Worm (Caenorhabditis elegans): ENCODE data around the gene cpn-2.
A peak's percentile ranks its signal among the peaks of the same experiment; 100 is the strongest.

cpn-2 gene

DNA sequence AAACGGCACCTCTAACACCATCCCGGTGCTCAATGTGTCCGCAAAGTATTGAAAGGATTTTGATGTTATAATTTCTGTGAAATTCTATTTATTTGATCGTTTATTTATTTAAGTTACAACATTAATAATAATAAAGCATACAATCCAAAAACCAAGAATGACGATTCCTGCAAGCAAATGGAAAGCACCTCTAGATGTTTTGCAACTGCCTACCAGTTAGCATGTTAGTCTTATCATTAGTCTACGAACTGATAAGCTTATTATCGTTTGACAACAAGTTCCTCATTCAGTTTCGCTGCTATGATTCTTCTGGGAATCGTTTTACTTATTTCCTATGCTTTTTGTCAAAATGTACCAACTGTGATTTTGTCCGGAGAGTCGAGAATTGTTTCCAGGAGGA is 37.9 kb upstream of the cpn-2 start, which contains the start of gene K01A2.6:
Gene K01A2.6, plus strand, starts transcription at position 301 of the 400 bp plus-strand sequence.
- no peak for TF ChIP-seq hpl-2 (GFP tag; optimal IDR thresholded peaks at IDR 0.05)
- no peak for TF ChIP-seq ces-1 (GFP tag; optimal IDR thresholded peaks at IDR 0.05)
- no peak for TF ChIP-seq unc-86 (tag; optimal IDR thresholded peaks at IDR 0.05)
- TF ChIP-seq nhr-20 (tag; optimal IDR thresholded peaks at IDR 0.05), result no peak
- no peak for TF ChIP-seq nhr-77 (tag; optimal IDR thresholded peaks at IDR 0.05)
- no peak for TF ChIP-seq efl-3 (GFP tag; optimal IDR thresholded peaks at IDR 0.05)
- no peak for TF ChIP-seq egl-27 (tag; optimal IDR thresholded peaks at IDR 0.05)
- no peak for TF ChIP-seq lin-14 (GFP tag; optimal IDR thresholded peaks at IDR 0.05)
- no peak for TF ChIP-seq lin-15B (tag; optimal IDR thresholded peaks at IDR 0.05)

- no peak for TF ChIP-seq nhr-28 (tag; optimal IDR thresholded peaks at IDR 0.05)
- TF ChIP-seq nhr-19 (GFP tag; conservative IDR thresholded peaks at IDR 0.05), result no peak
- TF ChIP-seq unc-86 (tag; optimal IDR thresholded peaks at IDR 0.05), result no peak
- TF ChIP-seq fkh-4 (tag; optimal IDR thresholded peaks at IDR 0.05; ENCODE audit: borderline replicate concordance), result no peak
- TF ChIP-seq C16A3.4 (tag; optimal IDR thresholded peaks at IDR 0.05), result peak; percentile 2
- no peak for TF ChIP-seq ztf-11 (tag; optimal IDR thresholded peaks at IDR 0.05)
- TF ChIP-seq tlp-1 (tag; optimal IDR thresholded peaks at IDR 0.05), result no peak
- no peak for TF ChIP-seq mdl-1 (tag; optimal IDR thresholded peaks at IDR 0.05)
- TF ChIP-seq lin-39 (tag; optimal IDR thresholded peaks at IDR 0.05), result no peak
- TF ChIP-seq fkh-10 (GFP tag; optimal IDR thresholded peaks at IDR 0.05), result no peak
- TF ChIP-seq sptf-1 (tag; optimal IDR thresholded peaks at IDR 0.05), result no peak
- TF ChIP-seq ceh-90 (tag; optimal IDR thresholded peaks at IDR 0.05), result no peak
- TF ChIP-seq egl-13 (tag; optimal IDR thresholded peaks at IDR 0.05), result no peak
- no peak for TF ChIP-seq lin-15B (tag; optimal IDR thresholded peaks at IDR 0.05)
- TF ChIP-seq grh-1 (GFP tag; IDR thresholded peaks at IDR 0.05), result no peak; the same call in 1 of the 2 replicates
- TF ChIP-seq ces-1 (GFP tag; optimal IDR thresholded peaks at IDR 0.05), result no peak
- peak; percentile 7 for TF ChIP-seq rnt-1 (tag; optimal IDR thresholded peaks at IDR 0.05)
- TF ChIP-seq hlh-17 (GFP tag; optimal IDR thresholded peaks at IDR 0.05; ENCODE audit: borderline replicate concordance), result no peak
- no peak for TF ChIP-seq nhr-237 (tag; optimal IDR thresholded peaks at IDR 0.05)
- no peak for TF ChIP-seq unc-30 (tag; optimal IDR thresholded peaks at IDR 0.05)
- peak in 2 of 6 experiments; percentile 11 to 35 for TF ChIP-seq elt-3 (tag; optimal IDR thresholded peaks at IDR 0.05)
- TF ChIP-seq zag-1 (tag; optimal IDR thresholded peaks at IDR 0.05), result no peak
- no peak for TF ChIP-seq irx-1 (tag; optimal IDR thresholded peaks at IDR 0.05)
- no peak for TF ChIP-seq skn-1 (tag; optimal IDR thresholded peaks at IDR 0.05)
- peak; percentile 36 for TF ChIP-seq nhr-20 (tag; optimal IDR thresholded peaks at IDR 0.05)
- no peak for TF ChIP-seq lin-13 (GFP tag; optimal IDR thresholded peaks at IDR 0.05)
- peak; percentile 79 for TF ChIP-seq lin-14 (GFP tag; optimal IDR thresholded peaks at IDR 0.05)
- TF ChIP-seq hpl-2 (GFP tag; optimal IDR thresholded peaks at IDR 0.05), result no peak
- TF ChIP-seq pag-3 (tag; optimal IDR thresholded peaks at IDR 0.05; ENCODE audit: borderline replicate concordance, insufficient read depth), result no peak
- no peak for TF ChIP-seq efl-3 (GFP tag; optimal IDR thresholded peaks at IDR 0.05)
- no peak for TF ChIP-seq jun-1 (tag; optimal IDR thresholded peaks at IDR 0.05)
- no peak for TF ChIP-seq ceh-8 (GFP tag; optimal IDR thresholded peaks at IDR 0.05)
- TF ChIP-seq nhr-77 (tag; optimal IDR thresholded peaks at IDR 0.05), result no peak
- no peak for TF ChIP-seq nhr-11 (tag; optimal IDR thresholded peaks at IDR 0.05)
- TF ChIP-seq ceh-88 (GFP tag; IDR thresholded peaks at IDR 0.05), result no peak
- TF ChIP-seq dsc-1 (tag; optimal IDR thresholded peaks at IDR 0.05), result no peak
- no peak for TF ChIP-seq unc-130 (tag; optimal IDR thresholded peaks at IDR 0.05)
- TF ChIP-seq blmp-1 (tag; optimal IDR thresholded peaks at IDR 0.05), result peak; percentile 99
- TF ChIP-seq pqm-1 (tag; optimal IDR thresholded peaks at IDR 0.05), result no peak
- TF ChIP-seq nhr-84 (tag; optimal IDR thresholded peaks at IDR 0.05), result no peak
- TF ChIP-seq dpl-1 (GFP tag; optimal IDR thresholded peaks at IDR 0.05), result peak in 1 of 3 experiments; percentile 2
- TF ChIP-seq elt-2 (tag; optimal IDR thresholded peaks at IDR 0.05), result no peak
- TF ChIP-seq swsn-7 (tag; optimal IDR thresholded peaks at IDR 0.05), result no peak
- no peak for TF ChIP-seq ceh-63 (GFP tag; optimal IDR thresholded peaks at IDR 0.05)
- TF ChIP-seq nhr-85 (tag), result peak; percentile 91
- TF ChIP-seq snpc-4 (tag; optimal IDR thresholded peaks at IDR 0.05), result no peak
- no peak for TF ChIP-seq xbp-1 (tag; optimal IDR thresholded peaks at IDR 0.05)
Measured at ce11 chrII:300977-301772, 36.4 kb upstream of the cpn-2 start, which contains the start of gene K01A2.5. Gene K01A2.5 (plus strand): TSS chrII:301273.
